Worm (Caenorhabditis elegans): ENCODE data around the gene str-32.

ce11 chrV:4918664-4919257 is 37.5 kb upstream of the str-32 start, which contains the start of gene C02E7.6:
- no peak for TF ChIP-seq lin-54 (GFP tag; optimal IDR thresholded peaks at IDR 0.05)
- no peak for TF ChIP-seq lir-1 (GFP tag; conservative IDR thresholded peaks at IDR 0.05)
- no peak for TF ChIP-seq let-607 (tag; optimal IDR thresholded peaks at IDR 0.05)
- TF ChIP-seq efl-1 (GFP tag; optimal IDR thresholded peaks at IDR 0.05) = no peak
- no peak for TF ChIP-seq nfya-2 (GFP tag; IDR thresholded peaks at IDR 0.05)
- TF ChIP-seq F49E8.2 (tag; optimal IDR thresholded peaks at IDR 0.05; ENCODE audit: insufficient read depth) = no peak
- no peak for TF ChIP-seq ztf-18 (tag; optimal IDR thresholded peaks at IDR 0.05)
- no peak for TF ChIP-seq snpc-4 (GFP tag; optimal IDR thresholded peaks at IDR 0.05)
- no peak for TF ChIP-seq snpc-4 (tag; optimal IDR thresholded peaks at IDR 0.05)
- TF ChIP-seq tbp1 (GFP tag; optimal IDR thresholded peaks at IDR 0.05) = no peak
- no peak for TF ChIP-seq attf-5 (GFP tag; optimal IDR thresholded peaks at IDR 0.05)
- TF ChIP-seq nhr-179 (tag; optimal IDR thresholded peaks at IDR 0.05) = no peak
- TF ChIP-seq T07F8.4 (tag; optimal IDR thresholded peaks at IDR 0.05) = no peak

All from whole organism, young adult.